Fruit fly (Drosophila melanogaster): Measurements from ENCODE around the gene spd-2.

dm6 chr3L:16544220-16544619 is 50.6 kb downstream of the spd-2 start:
- TF ChIP-seq Hr83 (GFP tag; optimal IDR thresholded peaks at IDR 0.05; ENCODE audit: poor library complexity, severe bottlenecking): no peak
- TF ChIP-seq usp (GFP tag; optimal IDR thresholded peaks at IDR 0.05): no peak

Data from whole organism, wandering third instar larva.